Worm (Caenorhabditis elegans): ENCODE measurements around the gene F38B6.4.

- TF ChIP-seq lsy-2 (tag; optimal IDR thresholded peaks at IDR 0.05) (no peak), nhr-237 (tag; optimal IDR thresholded peaks at IDR 0.05) (no peak), nhr-2 (tag; optimal IDR thresholded peaks at IDR 0.05) (no peak), snpc-4 (tag; optimal IDR thresholded peaks at IDR 0.05) (no peak), nhr-12 (tag; optimal IDR thresholded peaks at IDR 0.05) (no peak), sptf-1 (tag; optimal IDR thresholded peaks at IDR 0.05) (no peak), mab-5 (tag; optimal IDR thresholded peaks at IDR 0.05) (no peak), nhr-76 (tag; optimal IDR thresholded peaks at IDR 0.05) (no peak), unc-39 (tag; optimal IDR thresholded peaks at IDR 0.05) (no peak), hlh-1 (tag; optimal IDR thresholded peaks at IDR 0.05) (no peak), unc-62 (GFP tag; optimal IDR thresholded peaks at IDR 0.05) (no peak), lin-13 (tag; optimal IDR thresholded peaks at IDR 0.05) (no peak)
Observed at ce11 chrX:6693331-6693730, 18.7 kb downstream of the F38B6.4 start, which contains the start of gene F38B6.3.
